Worm (Caenorhabditis elegans) whole organism, late embryonic: Measurements from ENCODE around the gene bas-1.

Experiments used
- C08G9.2 ChIP-seq: sonication (generic microtip); optimal IDR thresholded peaks from 2 replicates; lab custom pipeline; 2016; ENCODE audit warnings: mild to moderate bottlenecking, missing genetic modification characterization, moderate library complexity, missing compliant biosample characterization
- K02D7.2 ChIP-seq: sonication (generic microtip); optimal IDR thresholded peaks from 2 replicates; lab custom pipeline; 2017; ENCODE audit warnings: mild to moderate bottlenecking, missing genetic modification characterization, missing compliant biosample characterization
- ama-1 ChIP-seq: fragments of 150-350 bp; optimal IDR thresholded peaks from 2 replicates; lab custom pipeline; 2014
- ceh-18 ChIP-seq: sonication (generic microtip); optimal IDR thresholded peaks from 2 replicates; lab custom pipeline; 2016; ENCODE audit warnings: missing genetic modification characterization, missing compliant biosample characterization
- ceh-22 ChIP-seq: sonication (generic microtip); optimal IDR thresholded peaks from 2 replicates; lab custom pipeline; 2017; ENCODE audit warnings: missing biosample characterization, missing genetic modification characterization
- ceh-30 ChIP-seq: fragments of 150-350 bp; optimal IDR thresholded peaks from 2 replicates; lab custom pipeline; 2014; ENCODE audit warnings: missing biosample characterization, missing genetic modification characterization
- ceh-34 ChIP-seq: sonication (generic microtip); optimal IDR thresholded peaks from 2 replicates; lab custom pipeline; 2016; ENCODE audit warnings: mild to moderate bottlenecking, missing genetic modification characterization, missing compliant biosample characterization
- ceh-45 ChIP-seq: fragments of 200-800 bp; sonication (Bioruptor generic); IDR thresholded peaks from 2 replicates; pipeline ENCODE4 v1.3.6; 2022; ENCODE audit warnings: missing genetic modification reagents, missing genetic modification characterization, missing compliant biosample characterization
- che-1 ChIP-seq: sonication (generic microtip); optimal IDR thresholded peaks from 2 replicates; lab custom pipeline; 2016; ENCODE audit warnings: mild to moderate bottlenecking, missing genetic modification characterization, missing compliant biosample characterization
- elt-4 ChIP-seq: sonication (generic microtip); optimal IDR thresholded peaks from 2 replicates; lab custom pipeline; 2016; ENCODE audit warnings: missing genetic modification characterization, missing compliant biosample characterization
- ets-4 ChIP-seq: sonication (generic microtip); optimal IDR thresholded peaks from 2 replicates; lab custom pipeline; 2016; ENCODE audit warnings: missing genetic modification characterization, missing compliant biosample characterization
- eyg-1 ChIP-seq: sonication (generic microtip); optimal IDR thresholded peaks from 2 replicates; lab custom pipeline; 2016; ENCODE audit warnings: missing genotype, missing genetic modification characterization, missing compliant biosample characterization
- fax-1 ChIP-seq: sonication (generic microtip); optimal IDR thresholded peaks from 2 replicates; lab custom pipeline; 2016; ENCODE audit warnings: missing genotype, missing genetic modification characterization, missing compliant biosample characterization
- gmeb-2 ChIP-seq: sonication (generic microtip); optimal IDR thresholded peaks from 2 replicates; lab custom pipeline; 2016; ENCODE audit warnings: missing genetic modification characterization, inconsistent platforms, missing compliant biosample characterization
- hlh-15 ChIP-seq: sonication (generic microtip); optimal IDR thresholded peaks from 2 replicates; lab custom pipeline; 2016; ENCODE audit warnings: missing genetic modification characterization, missing compliant biosample characterization
- hlh-6 ChIP-seq: sonication (generic microtip); optimal IDR thresholded peaks from 2 replicates; lab custom pipeline; 2016; ENCODE audit warnings: missing genotype, missing genetic modification characterization, missing compliant biosample characterization
- hlh-8 ChIP-seq: sonication (generic microtip); optimal IDR thresholded peaks from 2 replicates; lab custom pipeline; 2016; ENCODE audit warnings: missing genotype, missing genetic modification characterization, missing compliant biosample characterization
- lin-11 ChIP-seq: fragments of 200-800 bp; sonication (Bioruptor generic); optimal IDR thresholded peaks from 2 replicates; lab custom pipeline; 2018; ENCODE audit warnings: mild to moderate bottlenecking, missing genetic modification characterization, missing compliant biosample characterization
- madf-2 ChIP-seq: sonication (generic microtip); optimal IDR thresholded peaks from 2 replicates; lab custom pipeline; 2017; ENCODE audit warnings: missing genetic modification characterization, missing compliant biosample characterization
- mec-3 ChIP-seq: sonication (generic microtip); optimal IDR thresholded peaks from 2 replicates; lab custom pipeline; 2016; ENCODE audit warnings: borderline replicate concordance, missing genetic modification characterization, missing compliant biosample characterization
- nfya-1 ChIP-seq: sonication (generic microtip); optimal IDR thresholded peaks from 2 replicates; lab custom pipeline; 2017; ENCODE audit warnings: missing genetic modification characterization, mild to moderate bottlenecking, missing compliant biosample characterization, antibody characterized with exemption, moderate library complexity
- nhr-232 ChIP-seq: sonication (generic microtip); optimal IDR thresholded peaks from 2 replicates; lab custom pipeline; 2016; ENCODE audit warnings: missing genetic modification characterization, missing compliant biosample characterization
- pat-9 ChIP-seq: fragments of 200-800 bp; sonication (Bioruptor generic); optimal IDR thresholded peaks from 2 replicates; lab custom pipeline; 2018; ENCODE audit warnings: mild to moderate bottlenecking, missing genetic modification characterization, moderate library complexity, missing compliant biosample characterization
- pax-1 ChIP-seq: fragments of 150-350 bp; optimal IDR thresholded peaks from 2 replicates; lab custom pipeline; 2014; ENCODE audit warnings: missing biosample characterization, missing genetic modification characterization
- pha-2 ChIP-seq: sonication (generic microtip); optimal IDR thresholded peaks from 2 replicates; lab custom pipeline; 2017; ENCODE audit warnings: mild to moderate bottlenecking, missing genetic modification characterization, missing compliant biosample characterization
- pha-4 ChIP-seq: fragments of 150-350 bp; optimal IDR thresholded peaks from 2 replicates; lab custom pipeline; 2018; ENCODE audit warnings: missing biosample characterization, missing genetic modification reagents, missing genetic modification characterization
- pros-1 ChIP-seq: fragments of 150-350 bp; optimal IDR thresholded peaks from 2 replicates; lab custom pipeline; 2014; ENCODE audit warnings: missing biosample characterization, missing genetic modification reagents, missing genetic modification characterization
- ref-2 ChIP-seq: sonication (generic microtip); optimal IDR thresholded peaks from 2 replicates; lab custom pipeline; 2016; ENCODE audit warnings: missing genetic modification characterization, missing compliant biosample characterization
- rnt-1 ChIP-seq: sonication (generic microtip); optimal IDR thresholded peaks from 2 replicates; lab custom pipeline; 2016; ENCODE audit warnings: missing genetic modification characterization, missing compliant biosample characterization
- sdc-2 ChIP-seq: sonication (generic microtip); optimal IDR thresholded peaks from 2 replicates; lab custom pipeline; 2016; ENCODE audit warnings: missing genotype, missing genetic modification characterization, missing compliant biosample characterization
- sox-2 ChIP-seq: fragments of 200-800 bp; sonication (Bioruptor generic); IDR thresholded peaks from 2 replicates; pipeline ENCODE4 v1.3.6; 2022; ENCODE audit warnings: missing genetic modification reagents, missing genetic modification characterization, missing compliant biosample characterization
- sox-4 ChIP-seq: sonication (generic microtip); optimal IDR thresholded peaks from 2 replicates; lab custom pipeline; 2017; ENCODE audit warnings: mild to moderate bottlenecking, missing genetic modification characterization, inconsistent platforms, missing compliant biosample characterization
- tbx-2 ChIP-seq: sonication (generic microtip); optimal IDR thresholded peaks from 2 replicates; lab custom pipeline; 2016; ENCODE audit warnings: missing genetic modification characterization, missing compliant biosample characterization
- tbx-7 ChIP-seq: sonication (generic microtip); optimal IDR thresholded peaks from 2 replicates; lab custom pipeline; 2016; ENCODE audit warnings: missing genotype, missing genetic modification characterization, missing compliant biosample characterization
- ttx-3 ChIP-seq: sonication (generic microtip); optimal IDR thresholded peaks from 2 replicates; lab custom pipeline; 2016; ENCODE audit warnings: missing genetic modification reagents, missing genetic modification characterization, missing compliant biosample characterization
- unc-55 ChIP-seq: sonication (generic microtip); optimal IDR thresholded peaks from 2 replicates; lab custom pipeline; 2017; ENCODE audit warnings: missing biosample characterization, missing genetic modification reagents, missing genetic modification characterization
- zip-5 ChIP-seq: sonication (generic microtip); optimal IDR thresholded peaks from 2 replicates; lab custom pipeline; 2016; ENCODE audit warnings: missing genetic modification characterization, missing compliant biosample characterization

The bas-1 gene

ce11 chrIII:5611604-5612324 is at the start of gene bas-1:
Gene bas-1 (plus strand): TSS chrIII:5612274.
- TF ChIP-seq hlh-6 (tag; lab: Kevin White, UChicago) (no peak), ets-4 (tag; lab: Kevin White, UChicago) (no peak), eyg-1 (tag; lab: Kevin White, UChicago) (no peak), K02D7.2 (tag; lab: Kevin White, UChicago) (no peak), pros-1 (tag; lab: Kevin White, UChicago) (no peak), tbx-2 (no peak), nfya-1 (no peak), hlh-8 (tag; lab: Kevin White, UChicago) (no peak), pat-9 (tag; lab: Kevin White, UChicago) (no peak), sox-2 (no peak), fax-1 (tag; lab: Kevin White, UChicago) (no peak), C08G9.2 (tag; lab: Kevin White, UChicago) (no peak), hlh-15 (tag; lab: Kevin White, UChicago) (no peak), ceh-22 (no peak), madf-2 (tag; lab: Kevin White, UChicago) (no peak), lin-11 (tag; lab: Kevin White, UChicago) (no peak)

ce11 chrIII:5563680-5564079 is 48.4 kb upstream of the bas-1 start:
- peak; percentile 39 for TF ChIP-seq ref-2 (tag; lab: Kevin White, UChicago)
- no peak for TF ChIP-seq sdc-2 (tag; lab: Kevin White, UChicago)
- no peak for TF ChIP-seq che-1 (tag; lab: Kevin White, UChicago)
- no peak for TF ChIP-seq pha-2 (tag; lab: Kevin White, UChicago)
- no peak for TF ChIP-seq sox-4
- peak; percentile 65 for TF ChIP-seq rnt-1 (tag; lab: Kevin White, UChicago)
- no peak for TF ChIP-seq pha-4 (tag; lab: Kevin White, UChicago)
- no peak for TF ChIP-seq mec-3 (tag; lab: Kevin White, UChicago)
- peak; percentile 62 for TF ChIP-seq nfya-1
- TF ChIP-seq pat-9 (tag; lab: Kevin White, UChicago): peak; percentile 25
- TF ChIP-seq unc-55 (GFP tag; lab: Kevin White, UChicago): peak; percentile 42
- TF ChIP-seq pax-1 (tag; lab: Kevin White, UChicago): no peak
- no peak for TF ChIP-seq nhr-232 (tag; lab: Kevin White, UChicago)
- TF ChIP-seq tbx-2: peak; percentile 56
- TF ChIP-seq hlh-8 (tag; lab: Kevin White, UChicago): peak; percentile 54
- no peak for TF ChIP-seq hlh-6 (tag; lab: Kevin White, UChicago)
- TF ChIP-seq elt-4 (tag; lab: Kevin White, UChicago): no peak
- TF ChIP-seq ama-1 (lab: Kevin White, UChicago): no peak
- TF ChIP-seq ttx-3: no peak
- TF ChIP-seq ceh-30 (tag; lab: Kevin White, UChicago): no peak
- no peak for TF ChIP-seq tbx-7 (tag; lab: Kevin White, UChicago)
- peak; percentile 60 for TF ChIP-seq ceh-34
- TF ChIP-seq ceh-45 (GFP tag; lab: Robert Waterston, UW): no peak
- TF ChIP-seq ceh-18 (tag; lab: Kevin White, UChicago): peak; percentile 86

- TF ChIP-seq lin-11 (tag; lab: Kevin White, UChicago) (no peak), pha-4 (tag; lab: Kevin White, UChicago) (no peak), zip-5 (no peak), C08G9.2 (tag; lab: Kevin White, UChicago) (no peak), unc-55 (GFP tag; lab: Kevin White, UChicago) (no peak), gmeb-2 (no peak)
- TF ChIP-seq, all 69 proteins: peak for 0
Observed at ce11 chrIII:5564325-5564724, 47.7 kb upstream of the bas-1 start.
